Fruit fly (Drosophila melanogaster) whole organism, prepupa: Measurements from ENCODE around the gene CG12984.

ENCODE experiments used
- Blimp-1 ChIP-seq: fragments of 200-800 bp; sonication (Bioruptor generic); optimal IDR thresholded peaks from 3 replicates; lab custom pipeline; 2017; ENCODE audit warnings: missing biosample characterization, missing genetic modification characterization, mild to moderate bottlenecking, moderate library complexity, missing genetic modification reagents
- CG10669 ChIP-seq: fragments of 200-800 bp; sonication (Bioruptor generic); optimal IDR thresholded peaks from 3 replicates; lab custom pipeline; 2018; ENCODE audit warnings: missing biosample characterization, mild to moderate bottlenecking, missing genetic modification characterization, moderate library complexity
- CG11294 ChIP-seq: fragments of 200-800 bp; sonication (Bioruptor generic); IDR thresholded peaks from 2 replicates; pipeline ENCODE4 v1.3.6; 2022; ENCODE audit warnings: missing biosample characterization, missing genetic modification characterization
- CG11762 ChIP-seq: fragments of 200-800 bp; sonication (Bioruptor generic); optimal IDR thresholded peaks from 3 replicates; lab custom pipeline; 2016; ENCODE audit warnings: missing biosample characterization, missing genetic modification characterization; ENCODE audit not compliant: insufficient read depth
- CG11902 ChIP-seq: fragments of 200-800 bp; sonication (Bioruptor generic); optimal IDR thresholded peaks from 3 replicates; lab custom pipeline; 2016; ENCODE audit warnings: missing biosample characterization, missing genetic modification characterization
- CG1621 ChIP-seq: fragments of 200-800 bp; sonication (Bioruptor generic); optimal IDR thresholded peaks from 3 replicates; lab custom pipeline; 2018; ENCODE audit warnings: missing biosample characterization, mild to moderate bottlenecking, missing genetic modification characterization
- CG16779 ChIP-seq: fragments of 200-800 bp; sonication (Bioruptor generic); optimal IDR thresholded peaks from 3 replicates; lab custom pipeline; 2017; ENCODE audit warnings: missing biosample characterization, mild to moderate bottlenecking, missing genetic modification characterization
- CG31627 ChIP-seq: fragments of 200-800 bp; sonication (Bioruptor generic); optimal IDR thresholded peaks from 3 replicates; lab custom pipeline; 2016; ENCODE audit warnings: missing biosample characterization, missing genetic modification characterization
- CG32006 ChIP-seq: fragments of 200-800 bp; sonication (Bioruptor generic); optimal IDR thresholded peaks from 3 replicates; lab custom pipeline; 2017; ENCODE audit warnings: missing biosample characterization, mild to moderate bottlenecking, missing genetic modification characterization
- CG34406 ChIP-seq: fragments of 200-800 bp; sonication (Bioruptor generic); optimal IDR thresholded peaks from 3 replicates; lab custom pipeline; 2016; ENCODE audit warnings: missing biosample characterization, missing genetic modification characterization
- CG3919 ChIP-seq: fragments of 200-800 bp; sonication (Bioruptor generic); optimal IDR thresholded peaks from 3 replicates; lab custom pipeline; 2016; ENCODE audit warnings: missing biosample characterization, missing genetic modification characterization
- CG4318 ChIP-seq: fragments of 200-800 bp; sonication (Bioruptor generic); optimal IDR thresholded peaks from 3 replicates; lab custom pipeline; 2017; ENCODE audit warnings: missing biosample characterization, mild to moderate bottlenecking, missing genetic modification characterization
- CG6163 ChIP-seq: fragments of 200-800 bp; sonication (Bioruptor generic); IDR thresholded peaks from 3 replicates; pipeline ENCODE4 v1.3.6; 2022; ENCODE audit warnings: missing biosample characterization, missing genetic modification characterization
- CG6792 ChIP-seq: fragments of 200-800 bp; sonication (Bioruptor generic); optimal IDR thresholded peaks from 3 replicates; lab custom pipeline; 2016; ENCODE audit warnings: missing biosample characterization, missing genetic modification characterization
- CG6854 ChIP-seq: fragments of 200-800 bp; sonication (Bioruptor generic); optimal IDR thresholded peaks from 2 replicates; lab custom pipeline; 2017; ENCODE audit warnings: missing biosample characterization, mild to moderate bottlenecking, missing genetic modification characterization
- CG8119 ChIP-seq: fragments of 200-800 bp; sonication (Bioruptor generic); IDR thresholded peaks from 3 replicates; pipeline ENCODE4 v1.3.6; 2022; ENCODE audit warnings: missing biosample characterization, missing genetic modification characterization
- CG8319 ChIP-seq: fragments of 200-800 bp; sonication (Bioruptor generic); optimal IDR thresholded peaks from 3 replicates; lab custom pipeline; 2016; ENCODE audit warnings: missing biosample characterization, missing genetic modification characterization
- Eip75B ChIP-seq: fragments of 200-800 bp; sonication (Bioruptor generic); optimal IDR thresholded peaks from 3 replicates; lab custom pipeline; 2016; ENCODE audit warnings: missing biosample characterization, missing genetic modification characterization
- Eip78C ChIP-seq: fragments of 200-800 bp; sonication (Bioruptor generic); peaks from one replicate; lab custom pipeline; 2016; ENCODE audit warnings: missing biosample characterization, missing genetic modification characterization
- Eip93F ChIP-seq: fragments of 200-800 bp; sonication (Bioruptor generic); optimal IDR thresholded peaks from 2 replicates; lab custom pipeline; 2016; ENCODE audit warnings: missing biosample characterization, mild to moderate bottlenecking, missing genetic modification characterization
- Ets21C ChIP-seq: fragments of 200-800 bp; sonication (Bioruptor generic); optimal IDR thresholded peaks from 3 replicates; lab custom pipeline; 2016; ENCODE audit warnings: missing biosample characterization, missing genetic modification characterization
- Ets96B ChIP-seq: fragments of 200-800 bp; optimal IDR thresholded peaks from 2 replicates; lab custom pipeline; 2019; ENCODE audit warnings: missing biosample characterization, mild to moderate bottlenecking, missing genetic modification characterization, moderate library complexity
- Hr4 ChIP-seq: fragments of 200-800 bp; sonication (Bioruptor generic); optimal IDR thresholded peaks from 3 replicates; lab custom pipeline; 2016; ENCODE audit warnings: missing biosample characterization, missing genetic modification characterization
- Lpt ChIP-seq: fragments of 200-800 bp; sonication (Bioruptor generic); optimal IDR thresholded peaks from 3 replicates; lab custom pipeline; 2016; ENCODE audit warnings: missing biosample characterization, missing genetic modification characterization
- Met ChIP-seq: fragments of 200-800 bp; sonication (Bioruptor generic); optimal IDR thresholded peaks from 3 replicates; lab custom pipeline; 2016; ENCODE audit warnings: missing biosample characterization, missing genetic modification characterization
- Smox ChIP-seq: fragments of 200-800 bp; sonication (Bioruptor generic); optimal IDR thresholded peaks from 3 replicates; lab custom pipeline; 2016; ENCODE audit warnings: missing biosample characterization, missing genetic modification characterization
- Sox102F ChIP-seq: fragments of 200-800 bp; sonication (Bioruptor generic); optimal IDR thresholded peaks from 2 replicates; lab custom pipeline; 2016; ENCODE audit warnings: missing biosample characterization, mild to moderate bottlenecking, missing genetic modification characterization
- Sox14 ChIP-seq: fragments of 200-800 bp; sonication (Bioruptor generic); optimal IDR thresholded peaks from 3 replicates; lab custom pipeline; 2016; ENCODE audit warnings: missing biosample characterization, missing genetic modification characterization
- achi ChIP-seq: fragments of 200-800 bp; sonication (Bioruptor generic); optimal IDR thresholded peaks from 3 replicates; lab custom pipeline; 2016; ENCODE audit warnings: missing biosample characterization, missing genetic modification characterization
- acj6 ChIP-seq: fragments of 200-800 bp; sonication (Bioruptor generic); optimal IDR thresholded peaks from 3 replicates; lab custom pipeline; 2016; ENCODE audit warnings: missing biosample characterization, missing genetic modification characterization
- cyc ChIP-seq: fragments of 200-800 bp; sonication (Bioruptor generic); optimal IDR thresholded peaks from 3 replicates; lab custom pipeline; 2016; ENCODE audit warnings: missing biosample characterization, missing genetic modification characterization
- dac ChIP-seq: fragments of 200-800 bp; sonication (Bioruptor generic); optimal IDR thresholded peaks from 2 replicates; lab custom pipeline; 2017; ENCODE audit warnings: missing biosample characterization, mild to moderate bottlenecking, missing genetic modification characterization
- dsx ChIP-seq: fragments of 200-800 bp; optimal IDR thresholded peaks from 3 replicates; lab custom pipeline; 2019; ENCODE audit warnings: missing biosample characterization, mild to moderate bottlenecking, missing genetic modification characterization, moderate library complexity; ENCODE audit not compliant: poor library complexity, severe bottlenecking
- eg ChIP-seq: fragments of 200-800 bp; sonication (Bioruptor generic); IDR thresholded peaks from 3 replicates; pipeline ENCODE4 v1.3.6; 2022; ENCODE audit warnings: missing biosample characterization, missing genetic modification characterization
- esn ChIP-seq: fragments of 200-800 bp; sonication (Bioruptor generic); optimal IDR thresholded peaks from 2 replicates; lab custom pipeline; 2016; ENCODE audit warnings: missing biosample characterization, mild to moderate bottlenecking, missing genetic modification characterization, moderate library complexity
- fd59A ChIP-seq: fragments of 200-800 bp; sonication (Bioruptor generic); optimal IDR thresholded peaks from 2 replicates; lab custom pipeline; 2017; ENCODE audit warnings: missing biosample characterization, mild to moderate bottlenecking, missing genetic modification characterization, missing genetic modification reagents
- net ChIP-seq: fragments of 200-800 bp; sonication (Bioruptor generic); optimal IDR thresholded peaks from 3 replicates; lab custom pipeline; 2016; ENCODE audit warnings: missing biosample characterization, missing genetic modification characterization
- pdm3 ChIP-seq: fragments of 200-800 bp; sonication (Bioruptor generic); optimal IDR thresholded peaks from 3 replicates; lab custom pipeline; 2016; ENCODE audit warnings: missing biosample characterization, missing genetic modification characterization
- spab ChIP-seq: fragments of 200-800 bp; sonication (Bioruptor generic); optimal IDR thresholded peaks from 2 replicates; lab custom pipeline; 2017; ENCODE audit warnings: missing biosample characterization, mild to moderate bottlenecking, missing genetic modification characterization, missing genetic modification reagents
- ss ChIP-seq, 2 experiments: fragments of 200-800 bp; sonication (Bioruptor generic); optimal IDR thresholded peaks; 2 replicates in 1 of 2; 3 replicates in 1 of 2; lab custom pipeline; 2017 to 2018; ENCODE audit warnings: mild to moderate bottlenecking in 2 of 2, missing biosample characterization in 2 of 2, missing genetic modification characterization in 2 of 2, moderate library complexity in 1 of 2
- svp ChIP-seq: fragments of 200-800 bp; sonication (Bioruptor generic); peaks from one replicate; lab custom pipeline; 2016; ENCODE audit warnings: missing biosample characterization, missing genetic modification characterization
- topi ChIP-seq: fragments of 200-800 bp; sonication (Bioruptor generic); optimal IDR thresholded peaks from 3 replicates; lab custom pipeline; 2016; ENCODE audit warnings: missing biosample characterization, missing genetic modification characterization

Gene CG12984

DNA sequence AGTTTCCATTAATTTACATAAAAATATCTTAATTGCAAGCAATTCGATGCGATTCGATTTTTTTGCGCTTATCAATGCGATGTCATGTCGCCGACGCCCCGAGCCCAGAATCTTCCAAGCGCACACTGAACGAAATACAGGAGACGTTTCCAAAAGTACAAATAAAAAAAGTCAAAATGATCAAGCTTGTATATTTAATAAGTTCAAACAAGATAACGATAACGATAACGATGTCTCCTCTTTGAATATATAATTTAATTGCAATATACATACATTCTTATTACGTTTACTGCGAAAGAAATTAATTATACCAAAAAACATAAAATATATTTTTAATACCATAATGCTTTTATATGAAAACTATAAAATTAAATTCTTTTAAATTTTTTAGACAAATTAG, 1.2 kb upstream of the CG12984 start (continued):
- TF ChIP-seq eg = no peak
- TF ChIP-seq CG6163 (GFP tag; lab: Robert Waterston, UW) = no peak
- TF ChIP-seq CG6854 = no peak
- TF ChIP-seq CG11294 = no peak
- no peak for TF ChIP-seq Lpt (GFP tag; lab: Kevin White, UChicago)
- peak; percentile 28 for TF ChIP-seq CG8319 (GFP tag; lab: Kevin White, UChicago)
- TF ChIP-seq cyc (GFP tag; lab: Kevin White, UChicago) = peak; percentile 31
- no peak for TF ChIP-seq CG16779
- TF ChIP-seq CG11902 (GFP tag; lab: Kevin White, UChicago) = peak; percentile 8
- TF ChIP-seq Hr4 (GFP tag; lab: Kevin White, UChicago) = no peak
- peak; percentile 49 for TF ChIP-seq Met (GFP tag; lab: Kevin White, UChicago)
- TF ChIP-seq spab = peak; percentile 51
- peak; percentile 35 for TF ChIP-seq pdm3
- peak; percentile 22 to 65 for TF ChIP-seq ss (GFP tag; optimal IDR thresholded peaks at IDR 0.05; lab: Kevin White, UChicago)
- TF ChIP-seq Sox102F = peak; percentile 41
- no peak for TF ChIP-seq net (GFP tag; lab: Kevin White, UChicago)
- TF ChIP-seq Eip75B (GFP tag; lab: Kevin White, UChicago) = peak; percentile 43
- TF ChIP-seq CG34406 (GFP tag; lab: Kevin White, UChicago) = peak; percentile 67
- TF ChIP-seq Eip93F = no peak
- TF ChIP-seq CG32006 (GFP tag; lab: Kevin White, UChicago) = no peak
- TF ChIP-seq CG10669 (GFP tag; lab: Kevin White, UChicago) = peak; percentile 62
- peak; percentile 88 for TF ChIP-seq Eip78C (GFP tag; lab: Kevin White, UChicago)
- peak; percentile 26 for TF ChIP-seq Smox (GFP tag; lab: Kevin White, UChicago)

DNA sequence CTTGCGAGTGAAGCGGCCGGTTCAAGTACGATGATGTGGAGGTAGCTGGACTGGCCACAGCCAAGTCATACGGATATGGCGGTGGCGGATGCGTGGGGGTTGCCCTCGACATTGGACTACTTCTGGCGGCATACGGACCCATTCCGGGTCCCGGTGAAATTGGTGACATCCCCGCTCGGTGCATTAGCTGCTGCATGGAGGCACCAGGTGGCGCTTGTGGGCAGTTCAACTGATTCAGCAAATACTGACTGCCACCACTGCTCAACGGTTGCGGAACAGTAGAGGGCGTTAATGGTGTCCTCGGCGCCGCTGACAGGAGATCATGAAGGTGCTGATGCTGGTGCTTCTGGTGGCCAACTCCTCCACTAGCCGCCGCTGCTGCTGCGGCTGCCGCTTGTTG, 8.2 kb downstream of the CG12984 start:
- no peak for TF ChIP-seq esn
- TF ChIP-seq, all 60 proteins: peak for 0

DNA sequence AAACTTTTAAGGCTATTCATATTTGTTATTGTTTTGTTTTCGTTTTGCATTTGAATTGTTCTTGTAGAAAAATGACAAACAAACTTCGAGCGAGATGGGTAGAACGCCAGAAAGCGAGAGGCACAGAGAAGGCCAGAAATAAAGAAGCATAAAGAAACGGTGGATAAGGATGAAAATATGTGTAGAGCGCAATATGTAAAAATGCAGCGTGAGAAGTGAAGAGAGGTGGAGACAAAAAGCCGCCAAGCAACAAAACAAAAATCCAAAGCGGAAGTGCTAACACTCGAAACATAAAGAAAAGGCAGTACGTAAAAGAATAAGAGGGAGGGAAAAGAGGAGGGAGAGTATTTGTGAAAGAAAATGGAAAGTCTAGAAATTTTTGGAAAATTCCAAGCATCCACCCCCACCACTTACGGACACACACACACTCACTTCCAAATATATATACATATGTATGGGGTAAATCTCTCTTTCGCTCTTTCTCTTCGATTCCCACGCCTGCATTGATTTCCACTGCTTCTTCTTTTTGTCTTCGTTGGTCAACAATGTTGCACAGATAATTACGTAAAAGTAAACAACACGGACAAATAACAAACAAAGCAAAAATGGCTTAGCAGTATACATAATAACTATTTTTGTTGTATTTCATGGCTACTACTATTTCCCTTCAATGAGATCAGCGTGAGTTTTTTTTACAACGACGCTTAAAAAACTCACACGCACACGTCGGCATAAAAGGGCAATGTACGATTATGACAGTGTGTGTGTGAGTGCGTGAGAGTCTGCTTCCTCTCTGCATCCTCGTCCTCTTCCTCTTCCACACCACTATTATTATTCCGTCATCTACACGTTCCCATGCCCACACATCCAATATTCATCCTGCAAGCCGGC, 16.1 kb downstream of the CG12984 start:
- TF ChIP-seq CG6163 (GFP tag; lab: Robert Waterston, UW) (peak; percentile 57; the same call in 2 of the 3 replicates), Hr4 (GFP tag; lab: Kevin White, UChicago) (no peak), dsx (GFP tag; lab: Kevin White, UChicago) (peak; percentile 98), dac (GFP tag; lab: Kevin White, UChicago) (no peak), Ets96B (tag; lab: Kevin White, UChicago) (no peak)

DNA sequence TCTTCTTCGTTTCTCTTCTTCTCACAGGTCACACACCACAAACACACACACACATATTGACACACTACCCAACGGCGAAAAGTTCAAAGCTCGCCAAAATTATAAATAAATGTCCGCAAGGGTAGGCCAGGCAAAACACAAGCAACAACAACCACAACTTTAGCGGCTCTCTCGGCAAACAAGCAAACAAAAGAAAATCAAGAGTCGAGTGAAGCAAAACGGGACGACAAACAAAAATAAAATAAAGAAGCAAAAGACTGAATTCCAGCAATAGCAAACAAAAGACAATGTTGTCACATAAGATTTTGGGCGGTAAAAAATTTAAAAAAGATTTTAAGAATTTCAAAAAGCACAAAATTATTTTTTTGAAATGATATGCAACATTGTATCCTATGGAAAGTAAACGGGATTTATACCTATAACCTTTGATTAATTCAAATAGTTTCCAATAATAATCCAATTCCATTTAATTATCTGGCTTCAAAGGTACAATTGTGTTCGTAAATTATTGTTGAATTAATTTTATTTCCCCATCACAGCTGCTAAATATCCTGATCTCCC, 16.9 kb downstream of the CG12984 start:
- TF ChIP-seq acj6 (no peak), CG4318 (GFP tag; lab: Kevin White, UChicago) (no peak), Sox14 (GFP tag; lab: Kevin White, UChicago) (no peak), CG11902 (GFP tag; lab: Kevin White, UChicago) (no peak), Blimp-1 (GFP tag; lab: Kevin White, UChicago) (no peak), svp (GFP tag; lab: Kevin White, UChicago) (no peak), Eip93F (no peak), CG32006 (GFP tag; lab: Kevin White, UChicago) (no peak), CG3919 (no peak), CG6163 (GFP tag; lab: Robert Waterston, UW) (no peak), CG10669 (GFP tag; lab: Kevin White, UChicago) (no peak), CG8119 (GFP tag; lab: Robert Waterston, UW) (no peak), CG34406 (GFP tag; lab: Kevin White, UChicago) (peak; percentile 7), topi (GFP tag; lab: Kevin White, UChicago) (no peak), Ets96B (tag; lab: Kevin White, UChicago) (no peak), achi (GFP tag; lab: Kevin White, UChicago) (peak; percentile 18), CG1621 (tag; lab: Kevin White, UChicago) (no peak), CG31627 (no peak), Ets21C (no peak), CG6792 (GFP tag; lab: Kevin White, UChicago) (no peak), CG11294 (no peak), esn (peak; percentile 19), dsx (GFP tag; lab: Kevin White, UChicago) (no peak), Hr4 (GFP tag; lab: Kevin White, UChicago) (no peak), Eip78C (GFP tag; lab: Kevin White, UChicago) (peak; percentile 77), CG11762 (GFP tag; lab: Kevin White, UChicago) (no peak), fd59A (GFP tag; lab: Kevin White, UChicago) (no peak), spab (no peak), Lpt (GFP tag; lab: Kevin White, UChicago) (no peak)
